Worm (Caenorhabditis elegans) whole organism, young adult: ENCODE data around the gene C17E7.13.

Experiments used
- B0019.2 ChIP-seq: fragments of 200-800 bp; sonication (Bioruptor generic); conservative IDR thresholded peaks from 2 replicates; pipeline ENCODE4 v1.3.6; 2022; ENCODE audit warnings: missing genetic modification reagents, missing genetic modification characterization, missing compliant biosample characterization
- F49E8.2 ChIP-seq: sonication (generic microtip); optimal IDR thresholded peaks from 3 replicates; lab custom pipeline; 2017; ENCODE audit warnings: missing genetic modification characterization, mild to moderate bottlenecking, missing compliant biosample characterization, antibody characterized with exemption, moderate library complexity; ENCODE audit not compliant: insufficient read depth
- F52B5.7 ChIP-seq: sonication (generic microtip); optimal IDR thresholded peaks from 2 replicates; lab custom pipeline; 2016; ENCODE audit warnings: mild to moderate bottlenecking, missing genetic modification characterization, missing compliant biosample characterization
- Y95B8A.8 ChIP-seq: fragments of 200-800 bp; sonication (Bioruptor generic); IDR thresholded peaks from 2 replicates; pipeline ENCODE4 v1.3.6; 2022; ENCODE audit warnings: missing genetic modification reagents, missing genetic modification characterization, missing compliant biosample characterization
- ccch-3 ChIP-seq: fragments of 200-800 bp; sonication (Bioruptor generic); optimal IDR thresholded peaks from 2 replicates; lab custom pipeline; 2018; ENCODE audit warnings: mild to moderate bottlenecking, missing genetic modification characterization, missing compliant biosample characterization
- nhr-80 ChIP-seq: sonication (generic microtip); optimal IDR thresholded peaks from 2 replicates; lab custom pipeline; 2016; ENCODE audit warnings: missing genetic modification characterization, missing compliant biosample characterization
- snpc-1.3 ChIP-seq: sonication (generic microtip); optimal IDR thresholded peaks from 2 replicates; lab custom pipeline; 2017; ENCODE audit warnings: missing genetic modification characterization, mild to moderate bottlenecking, missing compliant biosample characterization, antibody characterized with exemption, moderate library complexity, missing genotype, missing genetic modification reagents; ENCODE audit not compliant: insufficient read depth
- tbx-9 ChIP-seq: sonication (generic microtip); optimal IDR thresholded peaks from 2 replicates; lab custom pipeline; 2016; ENCODE audit warnings: borderline replicate concordance, missing genetic modification characterization, inconsistent platforms, missing compliant biosample characterization

- TF ChIP-seq F52B5.7 (tag; lab: Kevin White, UChicago) (no peak), B0019.2 (no peak), F49E8.2 (tag; lab: Kevin White, UChicago) (no peak), tbx-9 (tag; lab: Kevin White, UChicago) (no peak), ccch-3 (GFP tag; lab: Kevin White, UChicago) (no peak), Y95B8A.8 (GFP tag; lab: Robert Waterston, UW) (no peak), nhr-80 (no peak), snpc-1.3 (tag; lab: Kevin White, UChicago) (no peak)
These were observed 40.0 kb upstream of the C17E7.13 start, which contains the start of gene srx-64 for ce11 chrV:3929099-3929498.
